Worm (Caenorhabditis elegans) whole organism, L3 larva: Measurements from ENCODE around the gene Y53F4B.25.

Source experiments
- ama-1 ChIP-seq: fragments of 150-350 bp; optimal IDR thresholded peaks from 2 replicates; lab custom pipeline; 2018
- jun-1 ChIP-seq: fragments of 150-350 bp; optimal IDR thresholded peaks from 2 replicates; lab custom pipeline; 2014; ENCODE audit warnings: missing biosample characterization, missing genetic modification reagents, missing genetic modification characterization
- pha-4 ChIP-seq: fragments of 150-350 bp; optimal IDR thresholded peaks from 2 replicates; lab custom pipeline; 2014; ENCODE audit warnings: missing biosample characterization, missing genetic modification reagents, missing genetic modification characterization
- skn-1 ChIP-seq: fragments of 150-350 bp; optimal IDR thresholded peaks from 2 replicates; lab custom pipeline; 2014; ENCODE audit warnings: missing biosample characterization, missing genetic modification characterization
- snpc-4 ChIP-seq: fragments of 150-350 bp; optimal IDR thresholded peaks from 2 replicates; lab custom pipeline; 2014; ENCODE audit warnings: missing biosample characterization, missing genetic modification characterization
- unc-62 ChIP-seq: fragments of 150-350 bp; sonication (generic microtip); optimal IDR thresholded peaks from 4 replicates; lab custom pipeline; 2014; ENCODE audit warnings: missing biosample characterization, missing genetic modification reagents, missing genetic modification characterization

DNA sequence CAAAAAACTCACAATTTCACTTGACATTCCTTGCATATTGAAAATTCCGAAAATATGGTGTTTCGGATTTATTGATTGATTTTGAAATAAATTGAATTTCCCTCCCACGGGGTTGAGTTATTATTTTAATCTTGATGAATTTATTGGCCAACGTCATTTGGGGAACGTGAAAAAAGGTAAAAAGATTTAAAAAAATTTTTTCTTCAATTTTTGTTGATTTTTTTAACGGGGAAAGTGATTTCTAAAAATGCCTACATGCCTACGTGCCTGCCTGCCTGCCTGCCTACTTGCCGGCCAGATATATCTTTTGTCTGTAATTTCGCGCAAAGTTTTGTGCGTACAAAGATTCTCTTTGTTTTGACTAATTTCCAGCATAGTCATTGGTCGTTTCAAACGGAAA, 1.7 kb upstream of the Y53F4B.25 start, which contains the start of gene Y53F4B.24:
- no peak for TF ChIP-seq jun-1 (tag; lab: Kevin White, UChicago)
- TF ChIP-seq snpc-4: no peak
- no peak for TF ChIP-seq skn-1 (tag; lab: Kevin White, UChicago)
- no peak for TF ChIP-seq unc-62 (GFP tag; lab: Kevin White, UChicago)
- no peak for TF ChIP-seq ama-1
- no peak for TF ChIP-seq pha-4 (tag; lab: Kevin White, UChicago)
